Worm (Caenorhabditis elegans) whole organism, late embryonic: Measurements from ENCODE around the gene C08E3.15.
"Not testable (repeated sequence)": the region's sequence is repeated elsewhere in the genome, so short reads cannot be mapped to it uniquely, and the experiment has no call there.

ENCODE experiments used
- F13H6.1 ChIP-seq: sonication (generic microtip); optimal IDR thresholded peaks from 2 replicates; lab custom pipeline; 2016; ENCODE audit warnings: missing genetic modification characterization, missing compliant biosample characterization
- K02D7.2 ChIP-seq: sonication (generic microtip); optimal IDR thresholded peaks from 2 replicates; lab custom pipeline; 2017; ENCODE audit warnings: mild to moderate bottlenecking, missing genetic modification characterization, missing compliant biosample characterization
- T23F11.4 ChIP-seq: fragments of 200-800 bp; sonication (Bioruptor generic); optimal IDR thresholded peaks from 2 replicates; lab custom pipeline; 2018; ENCODE audit warnings: mild to moderate bottlenecking, missing genetic modification characterization, missing compliant biosample characterization
- ahr-1 ChIP-seq: sonication (generic microtip); optimal IDR thresholded peaks from 2 replicates; lab custom pipeline; 2016; ENCODE audit warnings: missing genetic modification characterization, missing compliant biosample characterization
- ama-1 ChIP-seq: fragments of 150-350 bp; optimal IDR thresholded peaks from 2 replicates; lab custom pipeline; 2014
- ceh-18 ChIP-seq: sonication (generic microtip); optimal IDR thresholded peaks from 2 replicates; lab custom pipeline; 2016; ENCODE audit warnings: missing genetic modification characterization, missing compliant biosample characterization
- ceh-19 ChIP-seq: fragments of 200-800 bp; sonication (Bioruptor generic); optimal IDR thresholded peaks from 2 replicates; lab custom pipeline; 2018; ENCODE audit warnings: mild to moderate bottlenecking, missing genetic modification characterization, missing compliant biosample characterization
- ceh-2 ChIP-seq: sonication (generic microtip); optimal IDR thresholded peaks from 2 replicates; lab custom pipeline; 2016; ENCODE audit warnings: missing genotype, missing genetic modification characterization, missing compliant biosample characterization
- ceh-22 ChIP-seq: sonication (generic microtip); optimal IDR thresholded peaks from 2 replicates; lab custom pipeline; 2017; ENCODE audit warnings: missing biosample characterization, missing genetic modification characterization
- ceh-24 ChIP-seq: sonication (generic microtip); optimal IDR thresholded peaks from 2 replicates; lab custom pipeline; 2016; ENCODE audit warnings: mild to moderate bottlenecking, missing genetic modification characterization, missing compliant biosample characterization
- ceh-30 ChIP-seq: fragments of 150-350 bp; optimal IDR thresholded peaks from 2 replicates; lab custom pipeline; 2014; ENCODE audit warnings: missing biosample characterization, missing genetic modification characterization
- ceh-31 ChIP-seq: sonication (generic microtip); optimal IDR thresholded peaks from 2 replicates; lab custom pipeline; 2016; ENCODE audit warnings: missing genetic modification characterization, missing compliant biosample characterization
- ceh-34 ChIP-seq: sonication (generic microtip); optimal IDR thresholded peaks from 2 replicates; lab custom pipeline; 2016; ENCODE audit warnings: mild to moderate bottlenecking, missing genetic modification characterization, missing compliant biosample characterization
- ceh-6 ChIP-seq: fragments of 200-800 bp; sonication (Bioruptor generic); optimal IDR thresholded peaks from 2 replicates; lab custom pipeline; 2018; ENCODE audit warnings: mild to moderate bottlenecking, missing genetic modification characterization, missing compliant biosample characterization
- che-1 ChIP-seq: sonication (generic microtip); optimal IDR thresholded peaks from 2 replicates; lab custom pipeline; 2016; ENCODE audit warnings: mild to moderate bottlenecking, missing genetic modification characterization, missing compliant biosample characterization
- dmd-4 ChIP-seq: sonication (generic microtip); optimal IDR thresholded peaks from 2 replicates; lab custom pipeline; 2016; ENCODE audit warnings: borderline replicate concordance, missing genetic modification characterization, missing compliant biosample characterization
- dve-1 ChIP-seq: sonication (generic microtip); optimal IDR thresholded peaks from 2 replicates; lab custom pipeline; 2017; ENCODE audit warnings: antibody characterized with exemption, mild to moderate bottlenecking, missing genetic modification characterization, missing compliant biosample characterization
- elt-2 ChIP-seq: sonication (generic microtip); optimal IDR thresholded peaks from 2 replicates; lab custom pipeline; 2016; ENCODE audit warnings: missing genetic modification reagents, missing genetic modification characterization, missing compliant biosample characterization
- ets-4 ChIP-seq: sonication (generic microtip); optimal IDR thresholded peaks from 2 replicates; lab custom pipeline; 2016; ENCODE audit warnings: missing genetic modification characterization, missing compliant biosample characterization
- eyg-1 ChIP-seq: sonication (generic microtip); optimal IDR thresholded peaks from 2 replicates; lab custom pipeline; 2016; ENCODE audit warnings: missing genotype, missing genetic modification characterization, missing compliant biosample characterization
- gmeb-2 ChIP-seq: sonication (generic microtip); optimal IDR thresholded peaks from 2 replicates; lab custom pipeline; 2016; ENCODE audit warnings: missing genetic modification characterization, inconsistent platforms, missing compliant biosample characterization
- hlh-30 ChIP-seq: sonication (generic microtip); optimal IDR thresholded peaks from 2 replicates; lab custom pipeline; 2017; ENCODE audit warnings: antibody characterized with exemption, missing genetic modification characterization, missing compliant biosample characterization; ENCODE audit not compliant: insufficient read depth
- hlh-8 ChIP-seq: sonication (generic microtip); optimal IDR thresholded peaks from 2 replicates; lab custom pipeline; 2016; ENCODE audit warnings: missing genotype, missing genetic modification characterization, missing compliant biosample characterization
- lin-11 ChIP-seq: fragments of 200-800 bp; sonication (Bioruptor generic); optimal IDR thresholded peaks from 2 replicates; lab custom pipeline; 2018; ENCODE audit warnings: mild to moderate bottlenecking, missing genetic modification characterization, missing compliant biosample characterization
- madf-2 ChIP-seq: sonication (generic microtip); optimal IDR thresholded peaks from 2 replicates; lab custom pipeline; 2017; ENCODE audit warnings: missing genetic modification characterization, missing compliant biosample characterization
- nfya-1 ChIP-seq: sonication (generic microtip); optimal IDR thresholded peaks from 2 replicates; lab custom pipeline; 2017; ENCODE audit warnings: missing genetic modification characterization, mild to moderate bottlenecking, missing compliant biosample characterization, antibody characterized with exemption, moderate library complexity
- nhr-11 ChIP-seq: fragments of 150-350 bp; optimal IDR thresholded peaks from 2 replicates; lab custom pipeline; 2014; ENCODE audit warnings: missing biosample characterization, missing genetic modification characterization
- pag-3 ChIP-seq: sonication (generic microtip); optimal IDR thresholded peaks from 2 replicates; lab custom pipeline; 2016; ENCODE audit warnings: missing compliant biosample characterization, missing genetic modification characterization, borderline replicate concordance
- pat-9 ChIP-seq: fragments of 200-800 bp; sonication (Bioruptor generic); optimal IDR thresholded peaks from 2 replicates; lab custom pipeline; 2018; ENCODE audit warnings: mild to moderate bottlenecking, missing genetic modification characterization, moderate library complexity, missing compliant biosample characterization
- pax-1 ChIP-seq: fragments of 150-350 bp; optimal IDR thresholded peaks from 2 replicates; lab custom pipeline; 2014; ENCODE audit warnings: missing biosample characterization, missing genetic modification characterization
- pha-4 ChIP-seq: fragments of 150-350 bp; optimal IDR thresholded peaks from 2 replicates; lab custom pipeline; 2018; ENCODE audit warnings: missing biosample characterization, missing genetic modification reagents, missing genetic modification characterization
- sdc-2 ChIP-seq: sonication (generic microtip); optimal IDR thresholded peaks from 2 replicates; lab custom pipeline; 2016; ENCODE audit warnings: missing genotype, missing genetic modification characterization, missing compliant biosample characterization
- sox-2 ChIP-seq: fragments of 200-800 bp; sonication (Bioruptor generic); IDR thresholded peaks from 2 replicates; pipeline ENCODE4 v1.3.6; 2022; ENCODE audit warnings: missing genetic modification reagents, missing genetic modification characterization, missing compliant biosample characterization
- sox-4 ChIP-seq: sonication (generic microtip); optimal IDR thresholded peaks from 2 replicates; lab custom pipeline; 2017; ENCODE audit warnings: mild to moderate bottlenecking, missing genetic modification characterization, inconsistent platforms, missing compliant biosample characterization
- unc-86 ChIP-seq: sonication (generic microtip); optimal IDR thresholded peaks from 2 replicates; lab custom pipeline; 2016; ENCODE audit warnings: missing genetic modification characterization, missing compliant biosample characterization
- ztf-16 ChIP-seq: sonication (generic microtip); optimal IDR thresholded peaks from 2 replicates; lab custom pipeline; 2017; ENCODE audit warnings: missing genetic modification characterization, missing compliant biosample characterization

C08E3.15 gene

DNA sequence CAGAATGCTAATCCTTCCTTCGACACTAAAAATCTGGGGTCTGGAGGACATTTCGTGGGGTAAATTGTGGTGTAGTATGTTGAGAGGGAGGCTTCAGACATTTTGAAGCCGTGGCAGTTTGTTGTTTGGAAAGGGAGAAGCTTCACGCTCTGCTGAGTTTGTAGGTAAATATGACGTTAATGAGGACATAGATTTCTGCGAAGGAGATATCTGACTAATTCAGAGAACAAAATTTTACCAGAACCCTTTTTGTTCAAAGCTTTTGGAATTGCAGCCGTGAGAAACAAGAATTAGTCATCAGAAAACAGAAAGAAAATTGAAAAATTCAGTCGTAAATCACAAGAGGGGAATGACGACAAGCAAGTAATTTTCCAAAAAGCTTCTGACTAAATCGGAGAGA is 12.8 kb upstream of the C08E3.15 start, which contains the start of gene srh-72 (continued):
- no peak for TF ChIP-seq ztf-16

DNA sequence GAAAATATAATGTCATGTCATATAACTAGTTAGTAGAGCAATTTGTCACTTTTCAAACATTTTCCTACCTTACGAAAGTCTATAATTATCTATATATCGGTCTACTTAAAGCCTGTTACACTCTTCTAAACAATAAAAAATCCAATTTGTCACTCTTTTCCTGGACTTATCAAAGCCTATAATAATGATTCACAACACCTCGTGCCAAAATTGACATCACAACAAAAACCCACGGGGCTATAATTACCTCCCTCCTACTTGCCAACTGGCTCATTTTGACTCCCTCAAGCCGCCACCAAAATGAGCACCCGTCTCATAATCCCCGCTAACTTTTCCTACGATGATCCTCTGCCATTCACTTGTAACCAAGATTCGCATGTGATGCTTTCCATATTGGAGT is 8.7 kb upstream of the C08E3.15 start, which contains the start of gene srg-20:
Gene srg-20, plus strand, starts transcription at position 301 of the 400 bp plus-strand sequence.
- not testable (repeated sequence) for TF ChIP-seq ztf-16; ama-1 (lab: Kevin White, UChicago); dmd-4 (tag; lab: Kevin White, UChicago)

ce11 chrII:1635969-1636368 is 8.3 kb upstream of the C08E3.15 start:
- TF ChIP-seq dmd-4 (tag; lab: Kevin White, UChicago) (no peak), ceh-24 (tag; lab: Kevin White, UChicago) (no peak), ceh-19 (no peak), pag-3 (no peak), T23F11.4 (GFP tag; lab: Kevin White, UChicago) (no peak), pax-1 (tag; lab: Kevin White, UChicago) (no peak), dve-1 (no peak), hlh-30 (tag; lab: Kevin White, UChicago) (no peak), ceh-31 (no peak)

DNA sequence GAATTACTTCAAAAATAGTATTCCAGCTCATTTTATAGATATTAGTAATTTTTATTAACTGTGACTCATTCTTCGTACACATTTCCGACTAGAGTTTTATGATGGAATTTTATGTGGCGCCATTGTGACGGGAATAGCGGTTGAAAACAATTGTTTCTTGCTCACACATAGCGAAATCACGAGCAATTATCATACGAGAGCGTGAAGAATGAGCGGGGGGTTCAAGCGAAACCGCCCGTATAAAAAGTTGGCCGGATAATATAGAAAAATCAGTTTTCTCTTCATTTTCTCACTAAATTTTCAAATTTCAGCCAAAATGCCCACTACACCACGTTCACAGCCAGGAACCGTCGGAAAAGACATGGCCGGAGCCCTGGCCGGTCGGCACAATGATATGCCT is 5.8 kb upstream of the C08E3.15 start, which contains the start of gene C08E3.1:
Gene C08E3.1, plus strand, starts transcription at position 301 of the 400 bp plus-strand sequence.
- not testable (repeated sequence) for TF ChIP-seq K02D7.2, ceh-22, sdc-2 (tag; lab: Kevin White, UChicago)

DNA sequence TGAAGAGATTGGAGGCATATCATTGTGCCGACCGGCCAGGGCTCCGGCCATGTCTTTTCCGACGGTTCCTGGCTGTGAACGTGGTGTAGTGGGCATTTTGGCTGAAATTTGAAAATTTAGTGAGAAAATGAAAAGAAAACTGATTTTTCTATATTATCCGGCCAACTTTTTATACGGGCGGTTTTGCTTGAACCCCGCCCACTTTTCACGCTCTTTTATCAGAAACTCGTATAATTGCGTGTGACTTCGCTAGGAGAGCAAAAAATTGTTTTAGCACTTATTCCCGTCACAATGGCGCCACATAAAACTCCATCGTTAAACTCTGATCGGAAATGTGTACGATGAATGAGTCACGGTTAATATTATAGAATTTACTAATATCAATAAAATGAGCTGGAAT is 4.5 kb upstream of the C08E3.15 start, which contains the start of gene C08E3.13:
Gene C08E3.13, minus strand, starts transcription at position 101 of the 400 bp plus-strand sequence.
- not testable (repeated sequence) for TF ChIP-seq ceh-6; pag-3; unc-86 (tag; lab: Kevin White, UChicago)

ce11 chrII:1625666-1626065 is 2.0 kb downstream of the C08E3.15 start, which contains the start of gene C08E3.14:
Gene C08E3.14 (plus strand): TSS chrII:1625966.
- no peak for TF ChIP-seq ceh-34 (tag; lab: Kevin White, UChicago)
- TF ChIP-seq pat-9 (tag; lab: Kevin White, UChicago): no peak
- TF ChIP-seq F13H6.1 (tag; lab: Kevin White, UChicago): no peak
- no peak for TF ChIP-seq unc-86 (tag; lab: Kevin White, UChicago)
- TF ChIP-seq nhr-11 (tag; lab: Kevin White, UChicago): no peak
- no peak for TF ChIP-seq elt-2 (tag; lab: Kevin White, UChicago)
- TF ChIP-seq pha-4 (tag; lab: Kevin White, UChicago): no peak
- TF ChIP-seq hlh-8 (tag; lab: Kevin White, UChicago): no peak
- no peak for TF ChIP-seq dmd-4 (tag; lab: Kevin White, UChicago)
- TF ChIP-seq eyg-1: no peak
- no peak for TF ChIP-seq lin-11
- TF ChIP-seq madf-2: no peak
- no peak for TF ChIP-seq che-1
- no peak for TF ChIP-seq ceh-22 (tag; lab: Kevin White, UChicago)
- TF ChIP-seq ceh-18 (tag; lab: Kevin White, UChicago): no peak
- TF ChIP-seq, all 69 proteins: peak for 0

ce11 chrII:1624572-1624971 is 3.1 kb downstream of the C08E3.15 start, which contains the start of gene fbxa-160:
Gene fbxa-160 (minus strand): TSS chrII:1624672.
- TF ChIP-seq unc-86 (tag; lab: Kevin White, UChicago) (no peak), ceh-30 (tag; lab: Kevin White, UChicago) (no peak), sox-2 (GFP tag; lab: Robert Waterston, UW) (no peak), ets-4 (tag; lab: Kevin White, UChicago) (no peak), K02D7.2 (tag; lab: Kevin White, UChicago) (no peak), nfya-1 (no peak), sox-4 (tag; lab: Kevin White, UChicago) (no peak), gmeb-2 (tag; lab: Kevin White, UChicago) (no peak), ceh-2 (tag; lab: Kevin White, UChicago) (no peak), ceh-24 (tag; lab: Kevin White, UChicago) (no peak), ahr-1 (tag; lab: Kevin White, UChicago) (no peak), pag-3 (no peak), ztf-16 (no peak)
